Worm (Caenorhabditis elegans): ENCODE measurements around the gene T08B1.1.

The T08B1.1 gene

DNA sequence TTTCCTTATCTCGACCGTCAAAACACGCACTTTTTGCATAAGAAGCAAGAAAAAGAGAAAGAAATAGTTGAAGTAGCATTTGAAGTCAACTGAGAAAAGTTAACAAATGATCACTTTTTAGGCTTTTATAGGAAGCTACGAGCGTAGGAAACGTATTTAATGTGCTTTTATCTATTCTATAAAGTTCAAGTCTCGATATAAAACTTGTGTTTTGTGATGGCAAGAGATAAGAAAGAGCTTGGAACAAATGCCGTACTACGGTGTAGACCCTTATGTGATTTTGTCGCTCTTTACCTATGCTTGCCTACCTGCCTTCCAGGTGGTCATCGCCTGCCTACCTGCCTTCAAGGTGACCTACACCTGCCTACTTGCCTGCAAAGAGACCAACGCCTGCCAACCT, 17.4 kb upstream of the T08B1.1 start, which contains the start of gene clec-206:
Gene clec-206, minus strand, starts transcription at position 101 of the 400 bp plus-strand sequence.
- TF ChIP-seq sea-1 (GFP tag; conservative IDR thresholded peaks at IDR 0.05) (no peak), pes-1 (GFP tag; IDR thresholded peaks at IDR 0.05) (no peak), scrt-1 (GFP tag; IDR thresholded peaks at IDR 0.05) (no peak), ceh-13 (GFP tag; optimal IDR thresholded peaks at IDR 0.05) (no peak)

DNA sequence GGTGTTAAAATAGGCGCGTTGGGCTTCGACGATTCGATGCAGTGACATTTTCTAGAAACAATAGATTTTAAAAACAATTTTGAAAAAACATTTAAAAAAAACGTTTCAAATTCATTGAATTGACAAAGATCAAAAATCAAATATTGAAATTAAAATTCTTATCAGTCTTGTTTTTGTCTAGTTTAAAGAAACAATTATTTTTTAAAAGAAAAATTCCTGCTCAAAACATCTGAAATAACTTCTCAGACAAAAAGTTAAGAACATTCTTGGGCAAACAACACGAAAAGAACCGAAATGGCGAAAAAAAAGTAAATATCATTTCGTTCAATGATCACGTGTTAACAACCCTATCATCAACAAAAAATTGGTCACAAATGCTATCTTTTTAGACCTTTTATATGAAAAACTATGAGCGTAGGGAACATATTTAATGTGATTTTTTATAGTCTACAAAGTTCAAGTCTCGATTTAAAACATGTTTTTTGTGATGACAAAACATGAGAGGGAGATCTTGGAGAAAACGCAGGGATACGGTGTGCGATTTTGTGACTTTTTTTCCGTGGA, 12.8 kb upstream of the T08B1.1 start, which contains the start of gene alh-5:
Gene alh-5, minus strand, starts transcription at position 51 of the 564 bp plus-strand sequence.
- TF ChIP-seq ceh-36 (tag; optimal IDR thresholded peaks at IDR 0.05) (no peak), flt-1 (GFP tag; IDR thresholded peaks at IDR 0.05) (no peak), pes-1 (GFP tag; IDR thresholded peaks at IDR 0.05) (no peak), scrt-1 (GFP tag; IDR thresholded peaks at IDR 0.05) (no peak), hnd-1 (tag; optimal IDR thresholded peaks at IDR 0.05) (no peak), ets-7 (tag; optimal IDR thresholded peaks at IDR 0.05) (no peak), tra-4 (tag; optimal IDR thresholded peaks at IDR 0.05) (no peak), ama-1 (optimal IDR thresholded peaks at IDR 0.05) (no peak), tbx-11 (GFP tag; IDR thresholded peaks at IDR 0.05) (no peak), sea-1 (GFP tag; conservative IDR thresholded peaks at IDR 0.05) (no peak), hmg-4 (GFP tag; optimal IDR thresholded peaks at IDR 0.05) (no peak), ceh-13 (GFP tag; optimal IDR thresholded peaks at IDR 0.05) (no peak), F13C5.2 (tag; optimal IDR thresholded peaks at IDR 0.05) (no peak), tbx-37 (GFP tag; conservative IDR thresholded peaks at IDR 0.05) (no peak), hmbx-1 (tag; optimal IDR thresholded peaks at IDR 0.05) (no peak), aly-1 (tag; optimal IDR thresholded peaks at IDR 0.05) (no peak), B0310.2 (tag; optimal IDR thresholded peaks at IDR 0.05) (no peak)

DNA sequence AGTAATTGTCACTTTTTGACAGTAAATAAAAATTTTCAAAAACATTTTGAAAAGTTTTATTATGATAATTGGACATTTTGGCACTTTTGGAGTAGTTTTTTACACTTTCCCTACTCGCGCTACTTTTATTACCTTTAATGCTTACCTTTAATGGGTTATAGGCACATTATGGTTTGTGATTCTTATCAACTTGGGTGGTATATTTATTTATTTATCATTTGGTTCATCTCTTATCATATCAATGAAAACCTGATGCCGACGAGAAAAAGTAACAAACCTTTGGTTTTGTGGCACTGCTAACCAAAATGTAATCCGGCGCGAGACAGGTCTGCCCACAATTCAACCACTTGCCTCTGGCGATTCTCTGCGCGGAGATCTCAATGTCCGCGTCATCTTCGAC, 11.5 kb upstream of the T08B1.1 start:
- TF ChIP-seq hmg-4 (GFP tag; optimal IDR thresholded peaks at IDR 0.05): no peak
- TF ChIP-seq ets-7 (tag; optimal IDR thresholded peaks at IDR 0.05): no peak
- TF ChIP-seq hmbx-1 (tag; optimal IDR thresholded peaks at IDR 0.05): no peak
- no peak for TF ChIP-seq sea-1 (GFP tag; conservative IDR thresholded peaks at IDR 0.05)
- no peak for TF ChIP-seq F13C5.2 (tag; optimal IDR thresholded peaks at IDR 0.05)
- TF ChIP-seq tra-4 (tag; optimal IDR thresholded peaks at IDR 0.05): no peak
- no peak for TF ChIP-seq pes-1 (GFP tag; IDR thresholded peaks at IDR 0.05)
- TF ChIP-seq tbx-11 (GFP tag; IDR thresholded peaks at IDR 0.05): no peak
- no peak for TF ChIP-seq scrt-1 (GFP tag; IDR thresholded peaks at IDR 0.05)
- TF ChIP-seq B0310.2 (tag; optimal IDR thresholded peaks at IDR 0.05): no peak
- no peak for TF ChIP-seq tbx-37 (GFP tag; conservative IDR thresholded peaks at IDR 0.05)
- TF ChIP-seq hnd-1 (tag; optimal IDR thresholded peaks at IDR 0.05): no peak
- no peak for TF ChIP-seq aly-1 (tag; optimal IDR thresholded peaks at IDR 0.05)
- TF ChIP-seq ceh-13 (GFP tag; optimal IDR thresholded peaks at IDR 0.05): no peak

DNA sequence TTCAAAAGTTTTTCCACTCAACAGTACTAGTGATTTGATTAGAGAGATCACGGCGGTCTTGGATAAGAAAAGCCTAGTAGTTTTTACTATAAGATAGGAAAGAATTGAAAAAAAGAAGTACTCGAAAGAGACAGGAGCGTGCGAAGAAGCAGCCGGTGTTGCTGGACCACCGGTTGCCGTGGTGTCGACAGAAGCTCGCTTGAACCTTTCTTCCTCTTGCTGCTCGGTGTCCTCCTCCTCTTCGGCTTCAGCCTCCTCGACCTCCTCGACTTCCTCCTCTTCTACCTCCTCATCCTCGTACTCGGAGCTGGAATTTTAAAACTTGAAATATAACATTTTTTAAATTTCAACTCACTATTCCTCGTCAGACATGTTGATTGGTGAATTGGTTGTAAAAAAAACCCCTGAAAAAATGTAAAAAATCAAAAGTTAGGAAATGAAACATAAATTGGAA, 5.7 kb upstream of the T08B1.1 start, which contains the start of gene tnt-4:
Gene tnt-4, minus strand, starts transcription at position 404 of the 454 bp plus-strand sequence.
- TF ChIP-seq B0310.2 (tag; optimal IDR thresholded peaks at IDR 0.05): no peak
- TF ChIP-seq hnd-1 (tag; optimal IDR thresholded peaks at IDR 0.05): no peak
- no peak for TF ChIP-seq pes-1 (GFP tag; IDR thresholded peaks at IDR 0.05)
- TF ChIP-seq ceh-36 (tag; optimal IDR thresholded peaks at IDR 0.05): no peak
- no peak for TF ChIP-seq scrt-1 (GFP tag; IDR thresholded peaks at IDR 0.05)
- TF ChIP-seq F13C5.2 (tag; optimal IDR thresholded peaks at IDR 0.05): no peak
- no peak for TF ChIP-seq ets-7 (tag; optimal IDR thresholded peaks at IDR 0.05)
- no peak for TF ChIP-seq hmbx-1 (tag; optimal IDR thresholded peaks at IDR 0.05)
- TF ChIP-seq tra-4 (tag; optimal IDR thresholded peaks at IDR 0.05): no peak
- no peak for TF ChIP-seq hmg-4 (GFP tag; optimal IDR thresholded peaks at IDR 0.05)
- no peak for TF ChIP-seq tbx-37 (GFP tag; conservative IDR thresholded peaks at IDR 0.05)
- no peak for TF ChIP-seq flt-1 (GFP tag; IDR thresholded peaks at IDR 0.05)
- no peak for TF ChIP-seq tbx-11 (GFP tag; IDR thresholded peaks at IDR 0.05)
- TF ChIP-seq sea-1 (GFP tag; conservative IDR thresholded peaks at IDR 0.05): no peak
- no peak for TF ChIP-seq ama-1 (optimal IDR thresholded peaks at IDR 0.05)

DNA sequence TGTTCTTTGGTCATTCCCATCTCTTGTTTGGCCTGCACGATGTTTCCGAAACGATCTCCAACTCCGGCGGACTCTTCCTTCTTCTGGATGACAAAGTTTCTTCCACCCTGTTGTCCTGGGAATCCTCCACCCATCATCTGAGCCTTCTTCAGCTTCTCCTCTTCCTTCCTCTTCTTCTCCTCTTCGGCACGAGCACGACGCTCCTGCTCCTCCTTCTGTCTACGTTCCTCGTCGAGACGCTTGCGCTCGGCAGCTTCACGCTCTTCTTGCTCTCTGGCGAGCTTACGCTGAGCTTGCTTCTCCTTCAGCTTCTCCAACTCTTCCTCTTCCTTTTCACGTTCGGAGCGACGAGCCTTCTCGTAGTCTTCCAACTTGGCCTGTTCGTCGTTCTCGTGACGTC, 4.5 kb upstream of the T08B1.1 start:
- TF ChIP-seq ceh-13 (GFP tag; optimal IDR thresholded peaks at IDR 0.05) (no peak), scrt-1 (GFP tag; IDR thresholded peaks at IDR 0.05) (no peak), hmg-4 (GFP tag; optimal IDR thresholded peaks at IDR 0.05) (no peak), B0310.2 (tag; optimal IDR thresholded peaks at IDR 0.05) (no peak), tbx-11 (GFP tag; IDR thresholded peaks at IDR 0.05) (no peak), hmbx-1 (tag; optimal IDR thresholded peaks at IDR 0.05) (no peak), F13C5.2 (tag; optimal IDR thresholded peaks at IDR 0.05) (no peak), ama-1 (optimal IDR thresholded peaks at IDR 0.05) (no peak), tra-4 (tag; optimal IDR thresholded peaks at IDR 0.05) (no peak), hnd-1 (tag; optimal IDR thresholded peaks at IDR 0.05) (no peak)

DNA sequence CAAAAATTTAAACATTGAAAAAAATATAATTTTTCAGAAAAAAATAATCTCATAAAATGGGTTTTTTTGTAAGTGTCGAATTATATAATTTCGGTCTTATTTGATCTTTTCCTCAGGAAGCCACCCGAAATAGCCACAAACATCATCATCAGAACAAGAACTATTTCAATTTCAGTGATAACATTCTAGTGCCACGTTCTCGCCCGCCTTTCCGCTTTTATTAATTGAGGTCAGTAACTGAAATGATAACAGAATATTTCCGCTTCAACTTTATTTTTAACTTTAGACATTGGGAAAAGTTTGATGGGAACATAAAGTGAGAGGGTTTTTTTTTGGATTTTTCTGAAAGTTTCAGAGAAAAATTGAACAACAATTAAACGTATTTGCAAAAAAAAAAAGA, 2.4 kb upstream of the T08B1.1 start:
- TF ChIP-seq flt-1 (GFP tag; IDR thresholded peaks at IDR 0.05) (no peak), F13C5.2 (tag; optimal IDR thresholded peaks at IDR 0.05) (no peak), hmbx-1 (tag; optimal IDR thresholded peaks at IDR 0.05) (no peak)

DNA sequence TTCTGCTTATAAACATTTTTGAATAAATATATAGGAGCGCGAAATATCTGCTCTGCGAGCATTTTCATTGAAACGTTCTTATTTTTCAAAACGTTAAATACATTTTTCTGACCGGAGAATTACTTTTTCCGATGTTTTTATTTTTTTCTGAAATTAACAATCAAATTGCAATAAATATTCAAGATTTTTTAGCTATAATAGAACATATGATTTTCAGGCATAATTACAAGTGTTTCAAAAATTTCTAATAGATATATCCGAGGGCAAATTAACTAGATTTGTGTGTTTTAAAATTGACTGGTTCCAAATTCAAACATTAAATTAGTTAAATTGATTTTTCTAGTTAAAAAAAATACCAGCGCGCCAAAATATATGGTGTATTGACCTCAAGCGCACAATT, 7.9 kb downstream of the T08B1.1 start, which contains the start of gene T08B1.4:
Gene T08B1.4, plus strand, starts transcription at position 301 of the 400 bp plus-strand sequence.
- TF ChIP-seq tra-4 (tag; optimal IDR thresholded peaks at IDR 0.05) (no peak), flt-1 (GFP tag; IDR thresholded peaks at IDR 0.05) (no peak), ceh-36 (tag; optimal IDR thresholded peaks at IDR 0.05) (no peak), ets-7 (tag; optimal IDR thresholded peaks at IDR 0.05) (no peak), hnd-1 (tag; optimal IDR thresholded peaks at IDR 0.05) (no peak), tbx-11 (GFP tag; IDR thresholded peaks at IDR 0.05) (no peak), sea-1 (GFP tag; conservative IDR thresholded peaks at IDR 0.05) (no peak), hmg-4 (GFP tag; optimal IDR thresholded peaks at IDR 0.05) (no peak), aly-1 (tag; optimal IDR thresholded peaks at IDR 0.05) (no peak), hmbx-1 (tag; optimal IDR thresholded peaks at IDR 0.05) (no peak), pes-1 (GFP tag; IDR thresholded peaks at IDR 0.05) (no peak), ama-1 (optimal IDR thresholded peaks at IDR 0.05) (no peak), tbx-37 (GFP tag; conservative IDR thresholded peaks at IDR 0.05) (no peak), F13C5.2 (tag; optimal IDR thresholded peaks at IDR 0.05) (no peak), ceh-13 (GFP tag; optimal IDR thresholded peaks at IDR 0.05) (no peak)
